Fruit fly (Drosophila melanogaster): ENCODE measurements around the gene Rsf1.

Gene Rsf1

dm6 chr2L:10220501-10221386, 42.6 kb downstream of the Rsf1 start, which contains the start of the genes Npc1a and Prosalpha6 (continued):
- TF ChIP-seq CG9932 (GFP tag; IDR thresholded peaks at IDR 0.05) (no peak), Chrac-16 (GFP tag; optimal IDR thresholded peaks at IDR 0.05) (no peak), CG11093 (GFP tag; IDR thresholded peaks at IDR 0.05) (no peak), CG3726 (GFP tag; IDR thresholded peaks at IDR 0.05) (no peak), Mad (GFP tag; optimal IDR thresholded peaks at IDR 0.05) (peak; percentile 30), MTF-1 (GFP tag; optimal IDR thresholded peaks at IDR 0.05; ENCODE audit: borderline replicate concordance) (no peak), Lpt (GFP tag; optimal IDR thresholded peaks at IDR 0.05) (no peak), Dp (GFP tag; optimal IDR thresholded peaks at IDR 0.05) (peak; percentile 23), Max (GFP tag; optimal IDR thresholded peaks at IDR 0.05) (peak; percentile 43), Stat92E (GFP tag; optimal IDR thresholded peaks at IDR 0.05) (no peak), CG2712 (tag; optimal IDR thresholded peaks at IDR 0.05) (peak; percentile 51), lov (optimal IDR thresholded peaks at IDR 0.05) (no peak), lov (GFP tag; IDR thresholded peaks at IDR 0.05) (no peak), ewg (GFP tag; optimal IDR thresholded peaks at IDR 0.05) (no peak), vnd (GFP tag; IDR thresholded peaks at IDR 0.05; ENCODE audit: partially characterized antibody) (peak; percentile 59; the same call in 1 of the 3 replicates), CG18011 (GFP tag; optimal IDR thresholded peaks at IDR 0.05) (no peak), PHDP (tag; optimal IDR thresholded peaks at IDR 0.05) (no peak), Abd-B (GFP tag; optimal IDR thresholded peaks at IDR 0.05) (no peak), cato (GFP tag; optimal IDR thresholded peaks at IDR 0.05; ENCODE audit: borderline replicate concordance) (no peak), ssp (GFP tag; IDR thresholded peaks at IDR 0.05) (peak; percentile 68), da (GFP tag; optimal IDR thresholded peaks at IDR 0.05) (no peak), pita (GFP tag; optimal IDR thresholded peaks at IDR 0.05) (no peak), gfzf (GFP tag; optimal IDR thresholded peaks at IDR 0.05) (peak; percentile 8), yki (optimal IDR thresholded peaks at IDR 0.05) (no peak), CG17359 (tag; optimal IDR thresholded peaks at IDR 0.05) (no peak), CG10366 (GFP tag; IDR thresholded peaks at IDR 0.05) (no peak), ab (GFP tag; optimal IDR thresholded peaks at IDR 0.05) (peak; percentile 20), gro (GFP tag; optimal IDR thresholded peaks at IDR 0.05) (no peak), CG10654 (GFP tag; optimal IDR thresholded peaks at IDR 0.05) (no peak), so (GFP tag; IDR thresholded peaks at IDR 0.05) (peak; percentile 39; the same call in 1 of the 3 replicates), fru (optimal IDR thresholded peaks at IDR 0.05) (no peak), Dip2 (GFP tag; IDR thresholded peaks at IDR 0.05) (no peak), jing (GFP tag; optimal IDR thresholded peaks at IDR 0.05) (no peak), CG11456 (GFP tag; IDR thresholded peaks at IDR 0.05) (no peak), croc (GFP tag; conservative IDR thresholded peaks at IDR 0.05) (no peak), CG9727 (GFP tag; optimal IDR thresholded peaks at IDR 0.05) (peak; percentile 12), pan (optimal IDR thresholded peaks at IDR 0.05) (no peak), pan (GFP tag; optimal IDR thresholded peaks at IDR 0.05 in 1 of 2, IDR thresholded peaks at IDR 0.05 in 1 of 2) (no peak), hbn (GFP tag; IDR thresholded peaks at IDR 0.05; ENCODE audit: partially characterized antibody) (peak; percentile 54), CG4282 (GFP tag; optimal IDR thresholded peaks at IDR 0.05) (no peak), lola (GFP tag; optimal IDR thresholded peaks at IDR 0.05) (peak in 1 of 3 experiments; percentile 31), E2f1 (GFP tag; IDR thresholded peaks at IDR 0.05) (no peak), unc-4 (GFP tag; IDR thresholded peaks at IDR 0.05; ENCODE audit: partially characterized antibody) (peak; percentile 67), CG14441 (GFP tag; IDR thresholded peaks at IDR 0.05) (no peak), kah (GFP tag; optimal IDR thresholded peaks at IDR 0.05) (peak; percentile 2), CG7357 (GFP tag; IDR thresholded peaks at IDR 0.05) (no peak), CG12155 (GFP tag; optimal IDR thresholded peaks at IDR 0.05) (peak; percentile 16), schlank (tag; optimal IDR thresholded peaks at IDR 0.05) (no peak), CG9609 (GFP tag; optimal IDR thresholded peaks at IDR 0.05) (no peak), CG2116 (GFP tag; optimal IDR thresholded peaks at IDR 0.05) (peak; percentile 78)

All from whole organism, embryonic.